Worm (Caenorhabditis elegans): ENCODE results near the gene frh-1.
"Not testable (repeated sequence)": the region's sequence is repeated elsewhere in the genome, so short reads cannot be mapped to it uniquely, and the experiment has no call there.

The frh-1 gene

DNA sequence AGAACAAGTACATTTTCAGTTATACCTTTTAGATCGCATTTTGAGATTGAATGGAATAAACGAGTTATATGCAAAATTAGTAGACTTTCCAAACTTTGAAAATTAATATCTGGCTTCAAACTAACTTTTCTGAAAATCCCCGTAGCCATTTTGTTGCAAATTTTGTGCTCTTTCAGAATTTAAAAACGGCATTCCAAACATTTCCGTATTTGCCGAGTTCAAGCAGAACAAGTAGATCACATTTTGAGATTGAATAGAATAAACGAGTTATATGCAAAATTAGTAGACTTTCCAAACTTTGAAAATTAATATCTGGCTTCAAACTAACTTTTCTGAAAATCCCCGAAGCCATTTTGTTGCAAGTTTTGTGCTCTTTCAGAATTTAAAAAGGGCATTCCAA, 40.7 kb upstream of the frh-1 start, which contains the start of gene F55C12.2:
Gene F55C12.2, plus strand, starts transcription at position 301 of the 400 bp plus-strand sequence.
- not testable (repeated sequence) for TF ChIP-seq zip-8, snpc-4, sptf-1 (tag; optimal IDR thresholded peaks at IDR 0.05)

DNA sequence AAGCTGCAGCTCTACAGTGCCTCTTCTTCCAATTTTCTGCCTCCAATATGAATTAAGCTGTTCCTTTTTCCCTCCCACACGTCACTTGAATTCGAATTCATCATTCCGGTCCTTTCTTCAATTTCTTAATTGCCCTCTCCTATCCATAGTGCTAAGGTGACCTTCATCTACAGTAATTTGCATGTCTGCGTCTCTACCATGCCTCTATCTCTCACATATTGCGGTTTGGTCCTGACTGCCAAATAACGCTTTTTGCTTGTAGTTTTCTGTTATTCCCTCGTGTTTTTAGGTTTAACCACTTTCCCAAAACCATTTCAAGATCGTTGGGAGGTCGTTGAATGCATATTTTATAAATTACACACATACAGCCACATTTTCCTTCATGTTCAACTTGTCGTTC, 36.5 kb upstream of the frh-1 start:
- no peak for TF ChIP-seq ceh-39 (tag; optimal IDR thresholded peaks at IDR 0.05)
- TF ChIP-seq nhr-28 (tag; optimal IDR thresholded peaks at IDR 0.05), result no peak
- TF ChIP-seq mls-2 (tag; optimal IDR thresholded peaks at IDR 0.05), result peak; percentile 23
- TF ChIP-seq elt-1 (tag; optimal IDR thresholded peaks at IDR 0.05; ENCODE audit: borderline replicate concordance, insufficient read depth), result no peak

DNA sequence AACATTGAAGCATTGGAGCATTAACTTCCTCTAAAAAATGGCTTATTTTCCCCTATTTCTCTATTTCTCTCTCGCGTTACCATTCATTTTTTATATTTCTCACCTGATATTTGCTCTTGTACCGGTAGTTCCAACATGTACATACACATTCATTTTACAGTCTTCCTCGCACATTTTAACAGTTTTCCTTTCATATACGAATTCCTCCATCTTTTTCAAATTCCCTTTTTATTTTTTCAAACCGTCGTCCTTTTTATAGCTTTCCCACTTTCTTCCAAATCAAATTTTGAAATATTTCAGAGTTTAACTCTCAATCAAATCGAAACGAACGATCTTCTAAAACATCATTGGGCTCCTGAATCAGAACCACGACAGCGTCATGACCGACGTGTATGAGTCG, 33.0 kb upstream of the frh-1 start, which contains the start of gene rfip-1:
Gene rfip-1, plus strand, starts transcription at position 301 of the 400 bp plus-strand sequence.
- TF ChIP-seq drap-1 (GFP tag; optimal IDR thresholded peaks at IDR 0.05) (no peak), nhr-237 (tag; optimal IDR thresholded peaks at IDR 0.05) (no peak)

DNA sequence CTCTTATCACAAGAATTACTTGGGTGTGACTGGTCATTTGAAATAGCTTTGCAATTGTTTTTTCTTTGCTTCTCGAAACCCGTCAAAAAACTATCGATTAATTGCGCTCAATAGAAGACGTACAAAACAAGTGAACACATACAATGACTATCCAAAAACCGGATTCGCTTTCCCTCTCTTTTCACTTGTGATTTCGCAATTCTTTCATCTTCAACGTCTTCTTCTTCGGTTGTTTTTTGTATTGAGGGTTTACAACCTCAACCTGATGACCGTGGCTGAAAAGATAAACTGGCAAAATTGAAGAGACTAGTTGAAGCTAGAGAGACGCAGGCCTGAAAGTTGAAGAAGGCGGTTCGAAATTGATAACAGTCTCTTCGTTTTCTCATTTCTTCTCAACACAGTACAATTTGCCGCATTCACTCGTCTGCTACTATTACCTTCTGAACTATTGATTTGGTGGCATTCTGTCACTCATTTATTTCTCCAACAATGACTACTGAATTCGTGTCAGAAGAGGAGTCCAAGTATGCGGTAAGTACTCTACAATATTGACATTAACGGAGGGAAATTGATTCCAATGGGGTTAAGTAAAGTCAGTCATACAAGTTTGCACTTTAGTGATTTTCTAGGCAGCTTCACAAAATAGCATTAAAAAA, 31.1 kb upstream of the frh-1 start:
- TF ChIP-seq zip-8 (tag; optimal IDR thresholded peaks at IDR 0.05) (no peak), nhr-12 (tag; optimal IDR thresholded peaks at IDR 0.05) (no peak), hlh-1 (tag; optimal IDR thresholded peaks at IDR 0.05) (no peak), ham-2 (GFP tag; optimal IDR thresholded peaks at IDR 0.05) (no peak), ztf-11 (tag; optimal IDR thresholded peaks at IDR 0.05) (no peak), nhr-237 (tag; optimal IDR thresholded peaks at IDR 0.05) (peak; percentile 30), pha-4 (tag; optimal IDR thresholded peaks at IDR 0.05) (no peak), tbx-8 (GFP tag; optimal IDR thresholded peaks at IDR 0.05) (no peak)

DNA sequence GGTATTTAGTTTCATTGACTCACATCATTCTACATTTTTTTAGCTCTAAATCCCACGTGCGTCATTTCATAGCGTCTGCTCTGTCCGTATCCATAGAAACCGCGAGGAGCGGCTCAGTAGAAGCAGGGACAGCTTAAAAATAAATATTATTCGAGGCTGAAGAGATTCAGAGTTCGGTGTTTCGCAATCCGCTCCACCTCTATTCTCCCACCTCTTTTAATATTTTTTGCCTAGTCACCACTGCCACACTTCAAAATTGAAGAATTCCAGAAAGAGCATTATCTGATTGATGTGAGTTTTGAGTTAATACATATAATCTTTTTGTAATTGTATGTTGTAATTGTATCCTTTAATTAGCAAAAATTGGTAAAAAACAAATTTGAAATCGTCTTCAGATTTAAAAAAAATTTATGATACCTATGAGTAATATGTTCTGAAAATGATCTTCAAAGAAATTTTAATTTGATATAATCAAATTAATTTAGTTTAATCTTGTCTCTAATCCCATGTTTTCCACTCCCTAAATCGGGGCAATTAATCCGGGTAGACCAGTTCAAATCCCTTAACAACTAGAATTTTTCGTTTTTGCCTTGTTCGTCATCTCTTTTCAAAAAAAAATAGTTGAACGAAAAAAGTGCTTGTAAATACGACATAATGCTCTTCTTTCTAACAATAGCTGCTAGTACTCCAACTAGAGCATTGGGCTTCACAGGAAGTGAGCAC, 27.6 kb upstream of the frh-1 start:
- TF ChIP-seq lin-13 (tag; optimal IDR thresholded peaks at IDR 0.05) (no peak), cnd-1 (tag; optimal IDR thresholded peaks at IDR 0.05) (no peak)

DNA sequence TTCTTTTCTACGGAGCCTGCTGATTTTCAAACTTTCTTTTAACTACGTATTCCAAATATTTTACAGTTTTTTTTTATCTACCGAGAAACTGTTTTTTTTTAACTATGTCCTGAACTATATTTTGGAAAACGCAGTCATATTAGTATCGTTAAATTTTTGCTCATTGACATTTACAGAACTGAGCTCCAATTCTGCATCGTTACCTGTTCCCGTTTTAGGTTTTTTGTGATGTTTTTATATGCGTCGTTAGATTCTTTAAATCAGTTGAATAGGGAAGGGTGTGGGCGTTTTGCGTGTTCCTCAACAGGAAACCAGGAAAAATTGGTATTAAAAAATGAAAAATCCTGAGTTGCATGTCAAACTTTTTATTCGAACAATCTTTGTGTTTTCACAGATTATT, 24.4 kb upstream of the frh-1 start:
- TF ChIP-seq cnd-1 (tag; optimal IDR thresholded peaks at IDR 0.05) (no peak), elt-1 (tag; optimal IDR thresholded peaks at IDR 0.05; ENCODE audit: borderline replicate concordance, insufficient read depth) (no peak), unc-62 (GFP tag; optimal IDR thresholded peaks at IDR 0.05) (no peak), pha-4 (tag; optimal IDR thresholded peaks at IDR 0.05) (no peak), ces-1 (GFP tag; optimal IDR thresholded peaks at IDR 0.05) (no peak), ceh-43 (GFP tag; optimal IDR thresholded peaks at IDR 0.05) (no peak), snpc-4 (tag; optimal IDR thresholded peaks at IDR 0.05) (no peak), lsy-2 (tag; optimal IDR thresholded peaks at IDR 0.05) (no peak), nhr-12 (tag; optimal IDR thresholded peaks at IDR 0.05) (no peak), nhr-237 (tag; optimal IDR thresholded peaks at IDR 0.05) (no peak), ceh-83 (GFP tag; optimal IDR thresholded peaks at IDR 0.05) (no peak), nhr-2 (tag; optimal IDR thresholded peaks at IDR 0.05) (no peak), mab-5 (tag; optimal IDR thresholded peaks at IDR 0.05) (no peak), nhr-76 (tag; optimal IDR thresholded peaks at IDR 0.05) (no peak), unc-39 (tag; optimal IDR thresholded peaks at IDR 0.05) (no peak)

DNA sequence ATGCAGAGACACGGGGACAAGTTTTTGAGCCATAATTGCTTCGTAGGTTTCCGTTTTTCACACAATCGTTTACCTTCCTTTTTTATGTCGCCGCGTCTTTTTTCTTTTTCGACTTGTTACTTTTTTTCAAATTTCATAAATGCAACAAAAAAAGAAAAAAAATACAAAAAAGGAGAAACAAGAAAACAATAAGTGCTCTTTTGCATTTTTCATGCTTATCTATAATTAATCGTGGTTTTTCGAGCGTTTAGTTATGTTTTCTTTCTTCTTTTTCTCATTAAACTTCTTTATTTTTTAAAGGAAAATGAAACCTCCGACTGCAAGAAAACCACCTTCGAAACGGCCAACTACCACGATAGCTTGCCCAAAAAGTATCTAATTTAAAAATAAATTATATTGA, 21.4 kb upstream of the frh-1 start, which contains the start of gene F59G1.4:
Gene F59G1.4, plus strand, starts transcription at position 301 of the 400 bp plus-strand sequence.
- no peak for TF ChIP-seq blmp-1 (tag; optimal IDR thresholded peaks at IDR 0.05)
- no peak for TF ChIP-seq lsy-2 (tag; optimal IDR thresholded peaks at IDR 0.05)
- no peak for TF ChIP-seq zip-8 (tag; optimal IDR thresholded peaks at IDR 0.05)
- TF ChIP-seq ceh-39 (tag; optimal IDR thresholded peaks at IDR 0.05), result no peak
- no peak for TF ChIP-seq ham-2 (GFP tag; optimal IDR thresholded peaks at IDR 0.05)
- TF ChIP-seq lin-32 (GFP tag; optimal IDR thresholded peaks at IDR 0.05), result no peak
- TF ChIP-seq unc-120 (tag; optimal IDR thresholded peaks at IDR 0.05; ENCODE audit: poor library complexity, severe bottlenecking), result no peak
- no peak for TF ChIP-seq sptf-1 (tag; optimal IDR thresholded peaks at IDR 0.05)
- TF ChIP-seq bed-3 (GFP tag; optimal IDR thresholded peaks at IDR 0.05), result no peak
- no peak for TF ChIP-seq elt-3 (tag; optimal IDR thresholded peaks at IDR 0.05)
- no peak for TF ChIP-seq tbx-8 (GFP tag; optimal IDR thresholded peaks at IDR 0.05)
- no peak for TF ChIP-seq mab-5 (tag; optimal IDR thresholded peaks at IDR 0.05)
- TF ChIP-seq nhr-2 (tag; optimal IDR thresholded peaks at IDR 0.05), result no peak
- no peak for TF ChIP-seq ztf-11 (tag; optimal IDR thresholded peaks at IDR 0.05)
- TF ChIP-seq ceh-83 (GFP tag; optimal IDR thresholded peaks at IDR 0.05), result no peak
- TF ChIP-seq mls-2 (tag; optimal IDR thresholded peaks at IDR 0.05), result no peak
- TF ChIP-seq ces-1 (GFP tag; optimal IDR thresholded peaks at IDR 0.05), result no peak
- no peak for TF ChIP-seq hlh-1 (tag; optimal IDR thresholded peaks at IDR 0.05)
- no peak for TF ChIP-seq lin-13 (tag; optimal IDR thresholded peaks at IDR 0.05)

Data from whole organism, mixed stage, embryonic.